Worm (Caenorhabditis elegans) whole organism, L3 larva: ENCODE results near the gene Y57G11C.42.

Source experiments
- R02D3.7 ChIP-seq: fragments of 150-350 bp; optimal IDR thresholded peaks from 2 replicates; lab custom pipeline; 2014; ENCODE audit warnings: missing biosample characterization, missing genetic modification characterization
- elt-1 ChIP-seq: fragments of 150-350 bp; optimal IDR thresholded peaks from 2 replicates; lab custom pipeline; 2014; ENCODE audit warnings: missing biosample characterization, missing genetic modification characterization
- elt-2 ChIP-seq: sonication (generic microtip); optimal IDR thresholded peaks from 2 replicates; lab custom pipeline; 2016; ENCODE audit warnings: missing genetic modification reagents, mild to moderate bottlenecking, missing genetic modification characterization, missing compliant biosample characterization
- fkh-10 ChIP-seq: sonication (generic microtip); optimal IDR thresholded peaks from 2 replicates; lab custom pipeline; 2017; ENCODE audit warnings: missing biosample characterization, missing genetic modification reagents, missing genetic modification characterization
- lin-15B ChIP-seq: fragments of 150-350 bp; optimal IDR thresholded peaks from 2 replicates; lab custom pipeline; 2014; ENCODE audit warnings: missing biosample characterization, missing genetic modification characterization
- nhr-23 ChIP-seq: fragments of 150-350 bp; optimal IDR thresholded peaks from 2 replicates; lab custom pipeline; 2014; ENCODE audit warnings: missing biosample characterization, missing genetic modification reagents, missing genetic modification characterization
- nhr-237 ChIP-seq: fragments of 150-350 bp; optimal IDR thresholded peaks from 2 replicates; lab custom pipeline; 2014; ENCODE audit warnings: missing biosample characterization, missing genetic modification characterization
- tbx-2 ChIP-seq: sonication (generic microtip); optimal IDR thresholded peaks from 2 replicates; lab custom pipeline; 2016; ENCODE audit warnings: mild to moderate bottlenecking, missing genetic modification characterization, missing compliant biosample characterization
- unc-39 ChIP-seq: sonication (generic microtip); optimal IDR thresholded peaks from 4 replicates; lab custom pipeline; 2017; ENCODE audit warnings: missing biosample characterization, missing genetic modification characterization
- zag-1 ChIP-seq: fragments of 150-350 bp; optimal IDR thresholded peaks from 2 replicates; lab custom pipeline; 2014; ENCODE audit warnings: missing biosample characterization, missing genetic modification characterization

ce11 chrIV:14679060-14679459 lies 49.3 kb upstream of the Y57G11C.42 start:
- TF ChIP-seq fkh-10: no peak
- no peak for TF ChIP-seq nhr-237 (tag; lab: Kevin White, UChicago)
- TF ChIP-seq elt-1 (tag; lab: Kevin White, UChicago): no peak
- TF ChIP-seq unc-39 (tag; lab: Kevin White, UChicago): no peak
- no peak for TF ChIP-seq tbx-2 (tag; lab: Kevin White, UChicago)
- TF ChIP-seq zag-1 (tag; lab: Kevin White, UChicago): no peak
- TF ChIP-seq lin-15B (tag; lab: Kevin White, UChicago): no peak
- TF ChIP-seq R02D3.7 (tag; lab: Kevin White, UChicago): no peak
- no peak for TF ChIP-seq nhr-23 (tag; lab: Kevin White, UChicago)
- TF ChIP-seq elt-2 (tag; lab: Kevin White, UChicago): no peak
